Worm (Caenorhabditis elegans) whole organism, midembryonic: ENCODE measurements around the gene glb-15.

Experiments
- cog-1 ChIP-seq: sonication (generic microtip); optimal IDR thresholded peaks from 2 replicates; lab custom pipeline; 2016; ENCODE audit warnings: missing genetic modification characterization, missing compliant biosample characterization
- klf-2 ChIP-seq: fragments of 200-800 bp; sonication (Bioruptor generic); conservative IDR thresholded peaks from 2 replicates; pipeline ENCODE4 v1.3.6; 2022; ENCODE audit warnings: missing genetic modification reagents, missing genetic modification characterization, missing compliant biosample characterization
- med-1 ChIP-seq: sonication (generic microtip); optimal IDR thresholded peaks from 2 replicates; lab custom pipeline; 2017; ENCODE audit warnings: missing genetic modification characterization, mild to moderate bottlenecking, missing compliant biosample characterization, antibody characterized with exemption, missing genetic modification reagents; ENCODE audit not compliant: insufficient read depth
- tab-1 ChIP-seq: fragments of 200-800 bp; sonication (Bioruptor generic); IDR thresholded peaks from 2 replicates; pipeline ENCODE4 v1.3.6; 2022; ENCODE audit warnings: missing genetic modification characterization, missing compliant biosample characterization
- ztf-29 ChIP-seq: fragments of 200-800 bp; sonication (Bioruptor generic); IDR thresholded peaks from 2 replicates; pipeline ENCODE4 v1.3.6; 2022; ENCODE audit warnings: missing genetic modification reagents, missing genetic modification characterization, missing compliant biosample characterization

DNA sequence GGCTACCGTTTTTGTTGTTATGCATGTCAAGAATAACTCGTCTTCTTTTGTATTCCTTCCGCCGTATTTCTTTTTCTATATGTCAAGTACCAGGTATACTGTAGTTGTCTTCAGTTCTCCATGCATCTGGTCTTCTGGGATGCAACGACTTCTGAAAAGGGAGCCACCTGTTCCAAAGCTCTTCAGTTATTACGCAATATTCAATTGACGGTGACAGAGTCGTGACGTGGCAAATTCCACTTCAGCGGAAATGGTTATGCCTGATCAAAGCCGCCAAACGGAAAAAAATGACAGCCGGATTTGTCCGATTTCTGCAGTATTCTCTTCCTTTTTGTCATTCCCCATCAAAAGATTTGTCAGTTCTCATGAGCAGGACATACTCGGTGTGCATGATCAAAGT lies 38.4 kb upstream of the glb-15 start:
- no peak for TF ChIP-seq cog-1 (tag; lab: Kevin White, UChicago)
- no peak for TF ChIP-seq med-1
- TF ChIP-seq tab-1 (GFP tag; lab: Robert Waterston, UW): no peak
- no peak for TF ChIP-seq klf-2 (GFP tag; lab: Robert Waterston, UW)
- no peak for TF ChIP-seq ztf-29 (GFP tag; lab: Robert Waterston, UW)
